Worm (Caenorhabditis elegans): ENCODE results near the gene apc-10.

DNA sequence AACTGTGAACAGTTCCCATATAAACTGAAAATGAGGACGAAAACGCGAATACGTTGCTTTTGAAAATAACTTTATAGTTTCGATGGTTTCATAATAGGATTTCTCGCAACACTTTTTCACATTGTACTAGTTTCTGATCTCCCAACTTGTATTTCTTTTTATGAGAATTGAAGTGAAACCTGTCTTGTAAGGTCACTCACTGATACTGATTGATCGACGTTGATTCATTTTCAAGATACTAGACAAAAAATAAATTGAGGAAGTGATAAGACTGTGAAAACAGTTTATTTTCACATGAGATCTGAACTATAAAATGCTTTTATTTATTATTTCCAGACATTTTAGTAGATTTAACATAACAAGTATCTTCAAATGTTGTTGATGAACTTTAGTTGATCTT is 38.7 kb downstream of the apc-10 start:
- TF ChIP-seq nhr-237 (tag; optimal IDR thresholded peaks at IDR 0.05), result no peak
- no peak for TF ChIP-seq ztf-11 (tag; optimal IDR thresholded peaks at IDR 0.05)
- no peak for TF ChIP-seq unc-62 (GFP tag; optimal IDR thresholded peaks at IDR 0.05)
- TF ChIP-seq nhr-12 (tag; optimal IDR thresholded peaks at IDR 0.05), result no peak
- no peak for TF ChIP-seq mep-1 (tag; optimal IDR thresholded peaks at IDR 0.05)

All from whole organism, mixed stage, embryonic.